Worm (Caenorhabditis elegans) whole organism, L3 larva: ENCODE measurements around the gene Y39A1A.10.

Experiments
- ZK546.5 ChIP-seq: sonication (generic microtip); optimal IDR thresholded peaks from 2 replicates; lab custom pipeline; 2017; ENCODE audit warnings: missing biosample characterization, missing genetic modification characterization
- aly-2 ChIP-seq: fragments of 150-350 bp; optimal IDR thresholded peaks from 2 replicates; lab custom pipeline; 2014; ENCODE audit warnings: missing biosample characterization, missing genetic modification characterization
- ama-1 ChIP-seq: fragments of 150-350 bp; optimal IDR thresholded peaks from 2 replicates; lab custom pipeline; 2018
- ceh-28 ChIP-seq: fragments of 150-350 bp; optimal IDR thresholded peaks from 2 replicates; lab custom pipeline; 2014; ENCODE audit warnings: missing biosample characterization, missing genetic modification reagents, missing genetic modification characterization
- ceh-82 ChIP-seq: fragments of 150-350 bp; optimal IDR thresholded peaks from 2 replicates; lab custom pipeline; 2014; ENCODE audit warnings: missing biosample characterization, missing genetic modification characterization
- daf-12 ChIP-seq: fragments of 150-350 bp; optimal IDR thresholded peaks from 2 replicates; lab custom pipeline; 2014; ENCODE audit warnings: missing biosample characterization, missing genetic modification reagents, missing genetic modification characterization
- elt-3 ChIP-seq, 3 experiments: fragments of 150-350 bp in 1 of 3; sonication (generic microtip) in 2 of 3; optimal IDR thresholded peaks; 2 replicates in 2 of 3; 4 replicates in 1 of 3; lab custom pipeline; 2014 to 2017; ENCODE audit warnings: missing biosample characterization in 3 of 3, missing genetic modification characterization in 3 of 3
- eor-1 ChIP-seq, 2 experiments: fragments of 150-350 bp; optimal IDR thresholded peaks; 2 replicates each; lab custom pipeline; 2014 to 2018; ENCODE audit warnings: missing biosample characterization in 2 of 2, missing genetic modification characterization in 2 of 2
- fkh-2 ChIP-seq: fragments of 150-350 bp; optimal IDR thresholded peaks from 2 replicates; lab custom pipeline; 2014; ENCODE audit warnings: missing biosample characterization, missing genetic modification reagents, missing genetic modification characterization
- fos-1 ChIP-seq: fragments of 150-350 bp; optimal IDR thresholded peaks from 2 replicates; lab custom pipeline; 2014; ENCODE audit warnings: missing biosample characterization, missing genetic modification characterization
- hmg-11 ChIP-seq: sonication (generic microtip); optimal IDR thresholded peaks from 2 replicates; lab custom pipeline; 2016; ENCODE audit warnings: missing genetic modification characterization, missing compliant biosample characterization
- lin-15B ChIP-seq: fragments of 150-350 bp; optimal IDR thresholded peaks from 2 replicates; lab custom pipeline; 2014; ENCODE audit warnings: missing biosample characterization, missing genetic modification characterization
- lin-39 ChIP-seq: fragments of 150-350 bp; optimal IDR thresholded peaks from 2 replicates; lab custom pipeline; 2018; ENCODE audit warnings: missing biosample characterization, missing genetic modification reagents, missing genetic modification characterization
- lsy-12 ChIP-seq: sonication (generic microtip); optimal IDR thresholded peaks from 2 replicates; lab custom pipeline; 2016; ENCODE audit warnings: mild to moderate bottlenecking, missing genetic modification characterization, missing compliant biosample characterization
- mml-1 ChIP-seq: fragments of 150-350 bp; sonication (generic microtip); optimal IDR thresholded peaks from 3 replicates; lab custom pipeline; 2014; ENCODE audit warnings: missing biosample characterization, missing genetic modification characterization
- nfya-1 ChIP-seq: sonication (generic microtip); optimal IDR thresholded peaks from 2 replicates; lab custom pipeline; 2017; ENCODE audit warnings: missing genetic modification characterization, mild to moderate bottlenecking, missing compliant biosample characterization, antibody characterized with exemption, moderate library complexity; ENCODE audit not compliant: insufficient read depth
- nhr-11 ChIP-seq: fragments of 150-350 bp; optimal IDR thresholded peaks from 2 replicates; lab custom pipeline; 2014; ENCODE audit warnings: missing biosample characterization, missing genetic modification characterization
- nhr-12 ChIP-seq: fragments of 150-350 bp; optimal IDR thresholded peaks from 2 replicates; lab custom pipeline; 2014; ENCODE audit warnings: missing biosample characterization, missing genetic modification characterization
- nhr-23 ChIP-seq: fragments of 150-350 bp; optimal IDR thresholded peaks from 2 replicates; lab custom pipeline; 2014; ENCODE audit warnings: missing biosample characterization, missing genetic modification reagents, missing genetic modification characterization
- nhr-237 ChIP-seq: fragments of 150-350 bp; optimal IDR thresholded peaks from 2 replicates; lab custom pipeline; 2014; ENCODE audit warnings: missing biosample characterization, missing genetic modification characterization
- nhr-25 ChIP-seq: sonication (generic microtip); optimal IDR thresholded peaks from 2 replicates; lab custom pipeline; 2017; ENCODE audit warnings: missing biosample characterization, missing genetic modification characterization
- nhr-28 ChIP-seq: fragments of 150-350 bp; optimal IDR thresholded peaks from 2 replicates; lab custom pipeline; 2014; ENCODE audit warnings: missing biosample characterization, missing genetic modification characterization
- nhr-43 ChIP-seq: sonication (generic microtip); optimal IDR thresholded peaks from 2 replicates; lab custom pipeline; 2016; ENCODE audit warnings: mild to moderate bottlenecking, missing genetic modification characterization, missing compliant biosample characterization; ENCODE audit not compliant: poor library complexity, severe bottlenecking
- nhr-67 ChIP-seq: fragments of 150-350 bp; optimal IDR thresholded peaks from 2 replicates; lab custom pipeline; 2014; ENCODE audit warnings: missing biosample characterization, missing genetic modification characterization
- nhr-76 ChIP-seq: fragments of 150-350 bp; sonication (generic microtip); optimal IDR thresholded peaks from 5 replicates; lab custom pipeline; 2014; ENCODE audit warnings: missing biosample characterization, missing genetic modification characterization
- pha-4 ChIP-seq: fragments of 150-350 bp; optimal IDR thresholded peaks from 2 replicates; lab custom pipeline; 2014; ENCODE audit warnings: missing biosample characterization, missing genetic modification reagents, missing genetic modification characterization
- pqm-1 ChIP-seq: fragments of 150-350 bp; optimal IDR thresholded peaks from 2 replicates; lab custom pipeline; 2017; ENCODE audit warnings: missing biosample characterization, missing genetic modification characterization, inconsistent platforms
- skn-1 ChIP-seq: fragments of 150-350 bp; optimal IDR thresholded peaks from 2 replicates; lab custom pipeline; 2014; ENCODE audit warnings: missing biosample characterization, missing genetic modification characterization
- snpc-4 ChIP-seq: fragments of 150-350 bp; optimal IDR thresholded peaks from 2 replicates; lab custom pipeline; 2014; ENCODE audit warnings: missing biosample characterization, missing genetic modification characterization
- tbx-2 ChIP-seq: sonication (generic microtip); optimal IDR thresholded peaks from 2 replicates; lab custom pipeline; 2016; ENCODE audit warnings: mild to moderate bottlenecking, missing genetic modification characterization, missing compliant biosample characterization
- unc-62 ChIP-seq: fragments of 150-350 bp; sonication (generic microtip); optimal IDR thresholded peaks from 4 replicates; lab custom pipeline; 2014; ENCODE audit warnings: missing biosample characterization, missing genetic modification reagents, missing genetic modification characterization
- zag-1 ChIP-seq: fragments of 150-350 bp; optimal IDR thresholded peaks from 2 replicates; lab custom pipeline; 2014; ENCODE audit warnings: missing biosample characterization, missing genetic modification characterization
- ztf-11 ChIP-seq: fragments of 150-350 bp; optimal IDR thresholded peaks from 2 replicates; lab custom pipeline; 2014; ENCODE audit warnings: missing biosample characterization, missing genetic modification characterization
- ztf-4 ChIP-seq: fragments of 150-350 bp; optimal IDR thresholded peaks from 2 replicates; lab custom pipeline; 2014; ENCODE audit warnings: missing biosample characterization, missing genetic modification characterization

Y39A1A.10 gene

DNA sequence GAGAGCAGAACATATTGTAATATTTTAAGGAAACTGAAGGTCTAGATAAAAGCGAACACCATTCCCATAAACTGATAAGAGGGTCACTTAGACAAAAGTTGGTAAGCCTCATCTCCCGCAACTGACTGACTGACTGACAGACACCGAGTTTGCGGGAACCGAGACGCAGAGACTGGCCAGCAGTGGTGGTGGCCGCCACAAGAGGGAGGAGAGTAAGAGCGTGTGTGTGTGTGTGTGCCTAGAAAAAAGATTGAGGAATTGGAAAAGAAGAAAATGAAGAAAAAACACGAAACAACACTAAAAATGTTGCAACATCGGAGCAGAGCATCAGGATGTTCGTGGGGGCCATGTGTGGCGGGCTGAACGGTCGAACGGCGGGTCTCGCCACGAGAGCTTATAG is 2.0 kb downstream of the Y39A1A.10 start:
- TF ChIP-seq pha-4 (tag; lab: Kevin White, UChicago) (peak; percentile 47), nfya-1 (tag; lab: Kevin White, UChicago) (peak; percentile 44), ztf-11 (tag; lab: Kevin White, UChicago) (no peak), lin-15B (tag; lab: Kevin White, UChicago) (peak; percentile 27), lin-39 (tag; lab: Kevin White, UChicago) (peak; percentile 80)

DNA sequence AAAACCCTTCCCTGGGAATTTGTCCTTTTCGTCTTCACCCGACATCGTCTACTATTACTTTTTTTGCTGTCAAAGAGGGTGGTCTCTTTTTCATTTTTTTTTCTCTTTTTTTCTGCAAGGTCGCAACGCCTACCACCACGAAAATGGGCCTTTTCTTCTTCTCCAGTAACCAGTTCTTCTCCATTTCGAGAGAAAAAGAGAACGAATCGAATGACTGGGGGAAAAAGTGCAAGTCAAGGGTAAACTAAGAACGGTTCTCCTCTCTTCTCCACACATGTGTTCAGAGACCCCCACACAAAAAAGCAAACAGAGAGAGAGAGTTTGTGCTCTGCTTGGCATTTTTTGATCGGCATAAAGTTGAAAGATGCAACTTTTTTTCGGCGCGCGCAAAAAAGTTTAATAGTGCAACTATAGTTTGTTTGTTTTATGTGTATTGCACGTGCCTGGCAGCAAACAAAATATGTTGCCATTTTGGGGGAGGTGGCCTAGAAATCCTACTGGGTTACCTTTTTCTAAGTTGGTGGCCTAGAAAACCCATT is 4.0 kb downstream of the Y39A1A.10 start:
- TF ChIP-seq unc-62 (GFP tag; lab: Kevin White, UChicago) (no peak), nhr-67 (tag; lab: Kevin White, UChicago) (no peak), eor-1 (tag; optimal IDR thresholded peaks at IDR 0.05; lab: Kevin White, UChicago) (no peak), nhr-12 (tag; lab: Kevin White, UChicago) (no peak), daf-12 (tag; lab: Kevin White, UChicago) (no peak), snpc-4 (no peak), nhr-237 (tag; lab: Kevin White, UChicago) (no peak), tbx-2 (tag; lab: Kevin White, UChicago) (no peak), zag-1 (tag; lab: Kevin White, UChicago) (no peak), nhr-23 (tag; lab: Kevin White, UChicago) (peak; percentile 16), nhr-76 (tag; lab: Kevin White, UChicago) (no peak), nhr-25 (tag; lab: Kevin White, UChicago) (peak; percentile 62), nhr-43 (tag; lab: Kevin White, UChicago) (no peak), ztf-11 (tag; lab: Kevin White, UChicago) (no peak), fos-1 (tag; lab: Kevin White, UChicago) (no peak), pha-4 (tag; lab: Kevin White, UChicago) (peak; percentile 93), ceh-28 (tag; lab: Kevin White, UChicago) (peak; percentile 4), mml-1 (tag; lab: Kevin White, UChicago) (no peak), elt-3 (tag; optimal IDR thresholded peaks at IDR 0.05; lab: Kevin White, UChicago) (no peak), nhr-11 (no peak), fkh-2 (tag; lab: Kevin White, UChicago) (no peak), nhr-28 (tag; lab: Kevin White, UChicago) (no peak), nfya-1 (tag; lab: Kevin White, UChicago) (peak; percentile 6), ceh-82 (tag; lab: Kevin White, UChicago) (no peak), lin-15B (tag; lab: Kevin White, UChicago) (no peak), pqm-1 (tag; lab: Kevin White, UChicago) (no peak), ZK546.5 (tag; lab: Kevin White, UChicago) (no peak), ztf-4 (tag; lab: Kevin White, UChicago) (no peak), hmg-11 (tag; lab: Kevin White, UChicago) (no peak)

DNA sequence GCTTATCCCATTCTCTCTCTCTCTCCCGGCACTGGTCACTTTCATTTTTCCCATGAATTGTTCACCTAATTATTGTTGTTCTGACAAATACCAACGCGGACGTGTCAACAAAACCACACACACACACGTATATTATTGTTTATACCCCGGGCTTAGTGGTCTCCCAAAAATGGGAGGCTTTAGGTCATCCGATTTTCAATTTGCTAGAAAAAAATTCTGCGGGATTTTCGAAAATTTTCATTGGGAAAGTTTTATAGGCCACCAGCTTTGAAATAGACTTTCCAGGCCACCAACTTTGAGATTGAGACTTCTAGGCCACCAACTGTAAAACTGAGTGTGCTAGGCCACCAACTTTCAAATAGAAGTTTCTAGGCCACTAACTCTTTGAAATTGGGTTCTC is 5.4 kb downstream of the Y39A1A.10 start:
- TF ChIP-seq nhr-76 (tag; lab: Kevin White, UChicago) (no peak), skn-1 (tag; lab: Kevin White, UChicago) (no peak), pha-4 (tag; lab: Kevin White, UChicago) (peak; percentile 31)

DNA sequence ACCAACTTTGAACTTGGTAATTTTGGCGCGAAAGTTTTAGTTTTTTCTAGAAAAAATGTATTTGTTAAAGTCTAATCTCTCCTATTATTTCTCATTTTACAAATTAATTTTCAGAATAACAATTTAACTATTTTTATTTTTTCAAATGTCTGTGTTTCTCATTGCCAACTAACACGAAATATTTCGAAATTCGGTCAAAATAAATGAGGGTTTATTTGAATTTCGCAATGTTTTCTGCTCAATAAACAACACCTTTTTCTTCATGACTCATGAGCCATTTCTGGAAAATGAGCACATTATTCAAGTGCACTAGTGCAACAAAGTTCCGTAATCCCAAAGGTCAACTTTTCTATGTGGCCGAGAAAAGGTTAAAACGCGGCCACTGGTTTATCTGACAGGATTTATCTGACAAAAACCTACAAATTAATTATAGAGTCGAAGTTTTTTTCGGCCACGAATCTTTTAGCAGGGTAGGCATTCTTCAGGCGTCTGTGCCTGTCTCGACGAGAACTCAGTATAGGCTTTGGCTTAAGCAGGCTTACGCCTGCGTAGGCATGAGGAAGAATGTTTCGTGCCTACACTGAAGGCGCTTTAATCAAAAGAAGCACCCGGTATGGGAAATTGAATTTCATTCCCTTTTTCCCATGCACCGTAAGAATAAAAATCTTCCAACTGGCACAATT is 6.0 kb downstream of the Y39A1A.10 start, which contains the start of gene Y39A1A.27:
Gene Y39A1A.27 (plus strand): TSS at position 633 of the 683 bp plus-strand sequence.
- TF ChIP-seq fos-1 (tag; lab: Kevin White, UChicago), result no peak
- TF ChIP-seq lsy-12, result no peak
- no peak for TF ChIP-seq ztf-11 (tag; lab: Kevin White, UChicago)

DNA sequence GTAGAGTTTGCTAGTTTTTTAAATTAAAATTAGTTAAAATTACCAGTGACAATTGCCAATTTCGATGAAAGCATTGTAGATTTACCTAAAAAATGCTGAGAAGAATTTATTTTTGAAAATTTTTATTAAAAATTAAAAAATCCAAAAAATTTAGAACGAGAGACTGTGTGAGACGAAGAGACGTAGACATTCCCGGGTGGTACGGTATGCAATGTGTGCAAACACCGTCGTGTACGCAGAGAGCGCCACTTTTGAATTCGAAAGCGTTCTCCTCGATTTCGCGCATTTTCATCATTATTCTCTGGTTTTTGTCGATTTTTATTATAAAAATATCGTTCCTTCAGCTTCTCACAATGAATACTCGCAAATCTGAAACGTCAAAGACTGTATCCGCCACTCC is 10.3 kb downstream of the Y39A1A.10 start, which contains the start of the genes dhs-11 and orc-1:
Gene dhs-11 (minus strand): TSS at position 85 of the 400 bp plus-strand sequence.
Gene orc-1 (plus strand): TSS at position 349 of the 400 bp plus-strand sequence.
- TF ChIP-seq nfya-1 (tag; lab: Kevin White, UChicago) (peak; percentile 85), elt-3 (tag; optimal IDR thresholded peaks at IDR 0.05; lab: Kevin White, UChicago) (no peak), snpc-4 (peak; percentile 34), nhr-25 (tag; lab: Kevin White, UChicago) (peak; percentile 6), fos-1 (tag; lab: Kevin White, UChicago) (no peak), pha-4 (tag; lab: Kevin White, UChicago) (peak; percentile 73), lin-15B (tag; lab: Kevin White, UChicago) (peak; percentile 45), nhr-23 (tag; lab: Kevin White, UChicago) (peak; percentile 25), lin-39 (tag; lab: Kevin White, UChicago) (peak; percentile 6), ama-1 (lab: Kevin White, UChicago) (no peak), hmg-11 (tag; lab: Kevin White, UChicago) (peak; percentile 13), nhr-43 (tag; lab: Kevin White, UChicago) (no peak), aly-2 (no peak)
